Worm (Caenorhabditis elegans): ENCODE data around the gene F35A5.5.

ce11 chrX:3823869-3824268 is 28.3 kb upstream of the F35A5.5 start:
- TF ChIP-seq tab-1 (GFP tag; IDR thresholded peaks at IDR 0.05), result no peak
- TF ChIP-seq flt-1 (GFP tag; IDR thresholded peaks at IDR 0.05), result no peak
- no peak for TF ChIP-seq ztf-23 (GFP tag; IDR thresholded peaks at IDR 0.05)
- TF ChIP-seq klf-2 (GFP tag; conservative IDR thresholded peaks at IDR 0.05), result no peak
- TF ChIP-seq med-1 (GFP tag; optimal IDR thresholded peaks at IDR 0.05; ENCODE audit: insufficient read depth), result no peak
- no peak for TF ChIP-seq ref-1 (GFP tag; conservative IDR thresholded peaks at IDR 0.05)
- TF ChIP-seq ztf-29 (GFP tag; IDR thresholded peaks at IDR 0.05), result no peak
